Worm (Caenorhabditis elegans): ENCODE data around the gene cpin-1.

DNA sequence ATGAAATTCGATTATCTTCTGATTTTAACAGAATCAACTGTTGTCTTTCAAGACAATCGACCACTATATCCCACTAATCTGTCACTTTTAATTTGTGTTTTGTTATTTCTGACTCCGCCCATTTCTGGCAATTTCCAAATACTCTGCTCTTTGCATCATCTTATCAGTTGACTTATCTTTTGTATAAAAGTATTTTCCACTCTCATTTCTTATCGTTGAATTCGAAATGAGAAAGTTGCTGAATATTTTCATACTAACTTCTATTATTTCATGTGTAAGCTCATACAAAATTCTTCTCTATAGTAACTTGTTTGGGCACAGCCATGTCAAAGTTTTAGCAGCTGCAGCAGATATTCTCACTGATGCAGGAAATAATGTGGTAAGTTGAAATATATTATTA is 49.6 kb downstream of the cpin-1 start, which contains the start of gene ugt-21:
- TF ChIP-seq ztf-1 (GFP tag; conservative IDR thresholded peaks at IDR 0.05) (no peak), ztf-11 (tag; optimal IDR thresholded peaks at IDR 0.05) (no peak), ama-1 (optimal IDR thresholded peaks at IDR 0.05) (no peak), egl-27 (tag; optimal IDR thresholded peaks at IDR 0.05) (no peak), elt-1 (tag; optimal IDR thresholded peaks at IDR 0.05) (no peak), lin-11 (tag; optimal IDR thresholded peaks at IDR 0.05) (no peak), peb-1 (tag; optimal IDR thresholded peaks at IDR 0.05) (no peak), sma-9 (GFP tag; optimal IDR thresholded peaks at IDR 0.05) (peak; percentile 31), sma-9 (tag; optimal IDR thresholded peaks at IDR 0.05) (no peak), unc-39 (tag; optimal IDR thresholded peaks at IDR 0.05) (no peak), nhr-21 (tag; optimal IDR thresholded peaks at IDR 0.05) (no peak)
